Worm (Caenorhabditis elegans) whole organism, mixed stage, embryonic: Measurements from ENCODE around the gene K01G12.3.

ENCODE experiments used
- blmp-1 ChIP-seq: fragments of 150-350 bp; optimal IDR thresholded peaks from 2 replicates; lab custom pipeline; 2014; ENCODE audit warnings: missing biosample characterization, missing genetic modification characterization
- ceh-43 ChIP-seq: fragments of 200-800 bp; sonication (Bioruptor generic); optimal IDR thresholded peaks from 2 replicates; lab custom pipeline; 2018; ENCODE audit warnings: mild to moderate bottlenecking, missing genetic modification characterization, moderate library complexity, missing compliant biosample characterization
- elt-3 ChIP-seq: fragments of 150-350 bp; optimal IDR thresholded peaks from 2 replicates; lab custom pipeline; 2014; ENCODE audit warnings: missing biosample characterization, missing genetic modification characterization
- lin-13 ChIP-seq: fragments of 150-350 bp; optimal IDR thresholded peaks from 2 replicates; lab custom pipeline; 2014; ENCODE audit warnings: missing biosample characterization, missing genetic modification characterization
- lsy-2 ChIP-seq: fragments of 150-350 bp; optimal IDR thresholded peaks from 2 replicates; lab custom pipeline; 2014; ENCODE audit warnings: missing biosample characterization, missing genetic modification characterization
- mab-5 ChIP-seq: fragments of 150-350 bp; optimal IDR thresholded peaks from 2 replicates; lab custom pipeline; 2014; ENCODE audit warnings: missing biosample characterization, missing genetic modification characterization
- nhr-2 ChIP-seq: fragments of 150-350 bp; optimal IDR thresholded peaks from 2 replicates; lab custom pipeline; 2014; ENCODE audit warnings: missing biosample characterization, missing genetic modification characterization
- nhr-237 ChIP-seq: fragments of 150-350 bp; optimal IDR thresholded peaks from 2 replicates; lab custom pipeline; 2014; ENCODE audit warnings: missing biosample characterization, missing genetic modification characterization
- nhr-28 ChIP-seq: fragments of 150-350 bp; optimal IDR thresholded peaks from 2 replicates; lab custom pipeline; 2014; ENCODE audit warnings: missing biosample characterization, missing genetic modification characterization
- unc-39 ChIP-seq: fragments of 150-350 bp; optimal IDR thresholded peaks from 2 replicates; lab custom pipeline; 2014; ENCODE audit warnings: missing biosample characterization, missing genetic modification characterization
- unc-62 ChIP-seq: fragments of 150-350 bp; optimal IDR thresholded peaks from 2 replicates; lab custom pipeline; 2014; ENCODE audit warnings: missing biosample characterization, missing genetic modification reagents, missing genetic modification characterization

DNA sequence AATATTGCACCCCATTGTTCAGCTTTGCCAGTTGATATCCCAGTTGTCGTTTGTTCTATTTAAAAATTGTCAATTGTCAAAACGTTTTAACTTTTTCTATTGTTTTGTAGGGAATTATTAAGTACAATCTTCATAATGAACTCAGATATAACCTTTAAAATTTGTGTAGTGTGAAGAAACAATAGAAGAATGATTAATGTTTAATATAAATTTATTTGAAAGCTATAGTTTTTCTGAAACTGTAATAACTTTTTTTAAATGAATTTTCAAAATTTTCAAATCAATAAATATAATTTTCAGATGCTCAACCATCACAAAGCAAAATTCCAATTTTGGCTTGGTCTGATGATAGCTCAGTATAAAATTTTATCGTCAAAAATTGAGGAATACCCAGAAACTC lies 1.4 kb upstream of the K01G12.3 start, which contains the start of gene K01G12.22:
- no peak for TF ChIP-seq blmp-1 (tag; lab: Kevin White, UChicago)
- TF ChIP-seq nhr-28, result no peak
- TF ChIP-seq nhr-2 (tag; lab: Kevin White, UChicago), result no peak
- no peak for TF ChIP-seq nhr-237 (tag; lab: Kevin White, UChicago)
- TF ChIP-seq mab-5 (tag; lab: Kevin White, UChicago), result no peak
- TF ChIP-seq elt-3, result no peak
- TF ChIP-seq ceh-43 (GFP tag; lab: Kevin White, UChicago), result no peak
- no peak for TF ChIP-seq lin-13 (tag; lab: Kevin White, UChicago)
- TF ChIP-seq lsy-2 (tag; lab: Kevin White, UChicago), result no peak
- no peak for TF ChIP-seq unc-39
- TF ChIP-seq unc-62 (GFP tag; lab: Kevin White, UChicago), result no peak
